Worm (Caenorhabditis elegans): ENCODE data around the gene dif-1.

dif-1 gene

ce11 chrIV:7506711-7507110, 46.1 kb downstream of the dif-1 start:
- TF ChIP-seq madf-6 (GFP tag; IDR thresholded peaks at IDR 0.05): 0 out of 2 replicates have a peak, but pooled peaks have one; percentile 9
- 0 out of 2 replicates have a peak, but pooled peaks have one; percentile 46 for TF ChIP-seq Y53G8AR.9 (GFP tag; conservative IDR thresholded peaks at IDR 0.05)
- no peak for TF ChIP-seq ceh-27 (GFP tag; optimal IDR thresholded peaks at IDR 0.05)
- TF ChIP-seq F37B4.10 (GFP tag; IDR thresholded peaks at IDR 0.05): no peak
- peak; percentile 5 for TF ChIP-seq ets-4 (GFP tag; optimal IDR thresholded peaks at IDR 0.05)
- TF ChIP-seq F55B11.4 (tag; optimal IDR thresholded peaks at IDR 0.05; ENCODE audit: borderline replicate concordance, insufficient read depth): no peak
- no peak for TF ChIP-seq B0035.1 (tag; optimal IDR thresholded peaks at IDR 0.05)
- TF ChIP-seq hmg-1.2 (GFP tag; IDR thresholded peaks at IDR 0.05): 0 out of 2 replicates have a peak, but pooled peaks have one; percentile 6
- TF ChIP-seq snpc-1.1 (tag; optimal IDR thresholded peaks at IDR 0.05; ENCODE audit: insufficient read depth): no peak
- 0 out of 2 replicates have a peak, but pooled peaks have one; percentile 25 for TF ChIP-seq pbrm-1 (GFP tag; IDR thresholded peaks at IDR 0.05)
- no peak for TF ChIP-seq F49E8.2 (tag; optimal IDR thresholded peaks at IDR 0.05; ENCODE audit: insufficient read depth)

ce11 chrIV:7505866-7506488, 46.8 kb downstream of the dif-1 start:
- peak; percentile 36 for TF ChIP-seq F10E7.11 (tag; optimal IDR thresholded peaks at IDR 0.05)
- TF ChIP-seq hrde-1 (tag; optimal IDR thresholded peaks at IDR 0.05; ENCODE audit: borderline replicate concordance): peak; percentile 78
- TF ChIP-seq mxl-1 (tag; optimal IDR thresholded peaks at IDR 0.05): peak; percentile 39
- TF ChIP-seq lir-1 (GFP tag; conservative IDR thresholded peaks at IDR 0.05): peak; percentile 19; the same call in 1 of the 2 replicates
- peak; percentile 55; the same call in 1 of the 2 replicates for TF ChIP-seq lin-26 (GFP tag; IDR thresholded peaks at IDR 0.05)
- TF ChIP-seq zfh-2 (GFP tag; conservative IDR thresholded peaks at IDR 0.05): no peak
- TF ChIP-seq lsl-1 (GFP tag; optimal IDR thresholded peaks at IDR 0.05): peak; percentile 11
- TF ChIP-seq ets-4 (GFP tag; optimal IDR thresholded peaks at IDR 0.05): no peak
- TF ChIP-seq gei-17 (GFP tag; optimal IDR thresholded peaks at IDR 0.05): no peak
- TF ChIP-seq F57A8.1 (GFP tag; optimal IDR thresholded peaks at IDR 0.05): no peak
- no peak for TF ChIP-seq madf-8 (GFP tag; conservative IDR thresholded peaks at IDR 0.05)
- TF ChIP-seq B0261.1 (tag; optimal IDR thresholded peaks at IDR 0.05): no peak
- TF ChIP-seq xnd-1 (tag; optimal IDR thresholded peaks at IDR 0.05): no peak
- no peak for TF ChIP-seq C17E4.6 (GFP tag; IDR thresholded peaks at IDR 0.05)
- peak; percentile 25; the same call in 1 of the 2 replicates for TF ChIP-seq attf-3 (GFP tag; conservative IDR thresholded peaks at IDR 0.05)
- TF ChIP-seq F39B2.1 (GFP tag; IDR thresholded peaks at IDR 0.05): 0 out of 2 replicates have a peak, but pooled peaks have one; percentile 40
- TF ChIP-seq snpc-1.3 (tag; optimal IDR thresholded peaks at IDR 0.05; ENCODE audit: insufficient read depth): peak; percentile 78
- TF ChIP-seq cebp-2 (GFP tag; IDR thresholded peaks at IDR 0.05): peak; percentile 79; the same call in 1 of the 2 replicates
- no peak for TF ChIP-seq aptf-3 (GFP tag; IDR thresholded peaks at IDR 0.05)
- TF ChIP-seq dox-1 (GFP tag; IDR thresholded peaks at IDR 0.05): no peak
- TF ChIP-seq ztf-18 (tag; optimal IDR thresholded peaks at IDR 0.05): no peak
- no peak for TF ChIP-seq nhr-80 (tag; optimal IDR thresholded peaks at IDR 0.05)
- TF ChIP-seq repo-1 (tag; optimal IDR thresholded peaks at IDR 0.05): peak; percentile 88
- no peak for TF ChIP-seq Y67H2A.10 (GFP tag; conservative IDR thresholded peaks at IDR 0.05)
- TF ChIP-seq ceh-91 (GFP tag; IDR thresholded peaks at IDR 0.05): no peak
- TF ChIP-seq ceh-100 (GFP tag; IDR thresholded peaks at IDR 0.05): no peak
- no peak for TF ChIP-seq F37B4.10 (GFP tag; IDR thresholded peaks at IDR 0.05)
- TF ChIP-seq C06A6.2 (GFP tag; conservative IDR thresholded peaks at IDR 0.05): peak; percentile 48; the same call in 1 of the 2 replicates
- TF ChIP-seq hlh-26 (GFP tag; conservative IDR thresholded peaks at IDR 0.05): no peak
- TF ChIP-seq F33H1.4 (GFP tag; IDR thresholded peaks at IDR 0.05): peak; percentile 20; the same call in 1 of the 2 replicates
- 0 out of 2 replicates have a peak, but pooled peaks have one; percentile 46 for TF ChIP-seq Y79H2A.3 (GFP tag; conservative IDR thresholded peaks at IDR 0.05)
- TF ChIP-seq lin-54 (GFP tag; optimal IDR thresholded peaks at IDR 0.05): peak; percentile 49
- TF ChIP-seq pha-4 (tag; optimal IDR thresholded peaks at IDR 0.05): peak; percentile 36
- TF ChIP-seq hlh-12 (tag; optimal IDR thresholded peaks at IDR 0.05): no peak
- peak; percentile 62 for TF ChIP-seq chd-7 (tag; optimal IDR thresholded peaks at IDR 0.05)
